Worm (Caenorhabditis elegans) whole organism, L4/young adult: Measurements from ENCODE around the gene fipr-20.
A peak's percentile ranks its signal among the peaks of the same experiment; 100 is the strongest.

ENCODE experiments used
- W03F9.2 ChIP-seq: fragments of 150-350 bp; optimal IDR thresholded peaks from 2 replicates; lab custom pipeline; 2014; ENCODE audit warnings: missing biosample characterization, missing genetic modification characterization
- dao-5 ChIP-seq: sonication (generic microtip); optimal IDR thresholded peaks from 2 replicates; lab custom pipeline; 2016; ENCODE audit warnings: missing genotype, missing genetic modification characterization, moderate library complexity, missing compliant biosample characterization
- him-1 ChIP-seq: sonication (generic microtip); optimal IDR thresholded peaks from 2 replicates; lab custom pipeline; 2016; ENCODE audit warnings: missing genotype, missing genetic modification reagents, missing genetic modification characterization, missing compliant biosample characterization

- TF ChIP-seq W03F9.2 (tag; lab: Kevin White, UChicago): peak; percentile 86
- TF ChIP-seq dao-5 (tag; lab: Kevin White, UChicago): no peak
- TF ChIP-seq him-1: no peak
Measured at ce11 chrIII:7498346-7498745, 36.2 kb upstream of the fipr-20 start.
